Worm (Caenorhabditis elegans) whole organism, L4 larva: ENCODE results near the gene cyk-1.

Experiments used
- F49E8.2 ChIP-seq: sonication (generic microtip); optimal IDR thresholded peaks from 2 replicates; lab custom pipeline; 2016; ENCODE audit warnings: missing compliant biosample characterization, mild to moderate bottlenecking, missing genetic modification characterization, borderline replicate concordance
- aha-1 ChIP-seq: fragments of 150-350 bp; peaks from one replicate; lab custom pipeline; 2014; ENCODE audit warnings: missing biosample characterization, missing genetic modification characterization
- aly-2 ChIP-seq: sonication (generic microtip); optimal IDR thresholded peaks from 2 replicates; lab custom pipeline; 2018; ENCODE audit warnings: missing biosample characterization, missing genetic modification characterization
- ama-1 ChIP-seq: fragments of 150-350 bp; optimal IDR thresholded peaks from 2 replicates; lab custom pipeline; 2014; ENCODE audit warnings: inconsistent platforms, mixed read lengths
- lin-39 ChIP-seq: fragments of 150-350 bp; optimal IDR thresholded peaks from 2 replicates; lab custom pipeline; 2014; ENCODE audit warnings: missing biosample characterization, missing genetic modification reagents, missing genetic modification characterization
- lsy-2 ChIP-seq, 2 experiments: fragments of 150-350 bp in 1 of 2; sonication (generic microtip) in 1 of 2; optimal IDR thresholded peaks; 2 replicates each; lab custom pipeline; 2014 to 2017; ENCODE audit warnings: missing biosample characterization in 2 of 2, missing genetic modification characterization in 2 of 2
- nhr-237 ChIP-seq: sonication (generic microtip); optimal IDR thresholded peaks from 2 replicates; lab custom pipeline; 2017; ENCODE audit warnings: missing biosample characterization, missing genetic modification characterization
- nhr-48 ChIP-seq: sonication (generic microtip); optimal IDR thresholded peaks from 2 replicates; lab custom pipeline; 2016; ENCODE audit warnings: mild to moderate bottlenecking, missing genetic modification characterization, missing compliant biosample characterization
- nhr-77 ChIP-seq: fragments of 150-350 bp; optimal IDR thresholded peaks from 2 replicates; lab custom pipeline; 2014; ENCODE audit warnings: missing biosample characterization, missing genetic modification characterization
- snpc-1.2 ChIP-seq: fragments of 200-800 bp; sonication (Bioruptor generic); IDR thresholded peaks from 2 replicates; pipeline ENCODE4 v1.3.6; 2022; ENCODE audit warnings: missing genetic modification reagents, missing genetic modification characterization, missing compliant biosample characterization
- zag-1 ChIP-seq: fragments of 150-350 bp; optimal IDR thresholded peaks from 2 replicates; lab custom pipeline; 2014; ENCODE audit warnings: missing biosample characterization, missing genetic modification characterization

ce11 chrIII:7073801-7074386, 44.9 kb upstream of the cyk-1 start, which contains the start of gene ZK418.5:
- TF ChIP-seq lsy-2 (tag; optimal IDR thresholded peaks at IDR 0.05; lab: Kevin White, UChicago) (no peak), snpc-1.2 (GFP tag; lab: Robert Waterston, UW) (no peak), F49E8.2 (no peak), zag-1 (tag; lab: Kevin White, UChicago) (no peak), ama-1 (lab: Kevin White, UChicago) (no peak), lin-39 (no peak), aha-1 (tag; lab: Kevin White, UChicago) (no peak), aly-2 (tag; lab: Kevin White, UChicago) (no peak), nhr-237 (tag; lab: Kevin White, UChicago) (no peak), nhr-48 (tag; lab: Kevin White, UChicago) (no peak), nhr-77 (no peak)
